Worm (Caenorhabditis elegans) whole organism, L4 larva: ENCODE results near the gene F56D1.1.

ENCODE experiments used
- D1046.2 ChIP-seq: fragments of 200-800 bp; sonication (Bioruptor generic); IDR thresholded peaks from 2 replicates; pipeline ENCODE4 v1.3.6; 2022; ENCODE audit warnings: missing genetic modification characterization, missing compliant biosample characterization
- F49E8.2 ChIP-seq: sonication (generic microtip); optimal IDR thresholded peaks from 2 replicates; lab custom pipeline; 2016; ENCODE audit warnings: missing compliant biosample characterization, mild to moderate bottlenecking, missing genetic modification characterization, borderline replicate concordance
- Y5F2A.4 ChIP-seq: fragments of 200-800 bp; sonication (Bioruptor generic); optimal IDR thresholded peaks from 2 replicates; lab custom pipeline; 2018; ENCODE audit warnings: mild to moderate bottlenecking, missing genetic modification characterization, missing compliant biosample characterization
- aha-1 ChIP-seq: fragments of 150-350 bp; peaks from one replicate; lab custom pipeline; 2014; ENCODE audit warnings: missing biosample characterization, missing genetic modification characterization
- arid-1 ChIP-seq: fragments of 200-800 bp; sonication (Bioruptor generic); conservative IDR thresholded peaks from 2 replicates; pipeline ENCODE4 v1.3.6; 2022; ENCODE audit warnings: missing genetic modification reagents, missing genetic modification characterization, missing compliant biosample characterization
- ceh-20 ChIP-seq: fragments of 200-800 bp; sonication (Bioruptor generic); IDR thresholded peaks from 2 replicates; pipeline ENCODE4 v1.3.6; 2022; ENCODE audit warnings: missing genetic modification reagents, missing genetic modification characterization, missing compliant biosample characterization
- ceh-28 ChIP-seq: fragments of 150-350 bp; optimal IDR thresholded peaks from 2 replicates; lab custom pipeline; 2014; ENCODE audit warnings: missing biosample characterization, missing genetic modification reagents, missing genetic modification characterization
- ceh-32 ChIP-seq: sonication (generic microtip); optimal IDR thresholded peaks from 2 replicates; lab custom pipeline; 2016; ENCODE audit warnings: mild to moderate bottlenecking, missing genetic modification characterization, missing compliant biosample characterization; ENCODE audit not compliant: poor library complexity
- ceh-44 ChIP-seq: fragments of 200-800 bp; sonication (Bioruptor generic); IDR thresholded peaks from 2 replicates; pipeline ENCODE4 v1.3.6; 2022; ENCODE audit warnings: missing genetic modification reagents, missing genetic modification characterization, missing compliant biosample characterization
- ceh-62 ChIP-seq: sonication (generic microtip); optimal IDR thresholded peaks from 2 replicates; lab custom pipeline; 2017; ENCODE audit warnings: missing biosample characterization, missing genetic modification characterization
- ceh-82 ChIP-seq: sonication (generic microtip); optimal IDR thresholded peaks from 2 replicates; lab custom pipeline; 2017; ENCODE audit warnings: missing biosample characterization, missing genetic modification characterization
- ctbp-1 ChIP-seq: fragments of 200-800 bp; sonication (Bioruptor generic); IDR thresholded peaks from 2 replicates; pipeline ENCODE4 v1.3.6; 2022; ENCODE audit warnings: missing genetic modification reagents, missing genetic modification characterization, missing compliant biosample characterization
- daf-16 ChIP-seq, 3 experiments: sonication (generic microtip); optimal IDR thresholded peaks; 2 replicates each; lab custom pipeline; 2016 to 2017; ENCODE audit warnings: missing genetic modification characterization in 3 of 3, missing genetic modification reagents in 3 of 3, mild to moderate bottlenecking in 2 of 3, missing compliant biosample characterization in 2 of 3, missing biosample characterization in 1 of 3, moderate library complexity in 1 of 3
- daf-8 ChIP-seq: fragments of 200-800 bp; sonication (Bioruptor generic); IDR thresholded peaks from 2 replicates; pipeline ENCODE4 v1.3.6; 2022; ENCODE audit warnings: missing genetic modification characterization, missing compliant biosample characterization
- dve-1 ChIP-seq: sonication (generic microtip); optimal IDR thresholded peaks from 2 replicates; lab custom pipeline; 2017; ENCODE audit warnings: antibody characterized with exemption, mild to moderate bottlenecking, missing genetic modification characterization, missing compliant biosample characterization; ENCODE audit not compliant: insufficient read depth
- egl-27 ChIP-seq: sonication (generic microtip); optimal IDR thresholded peaks from 3 replicates; lab custom pipeline; 2017; ENCODE audit warnings: missing biosample characterization, missing genetic modification reagents, missing genetic modification characterization
- egl-43 ChIP-seq: fragments of 200-800 bp; sonication (Bioruptor generic); IDR thresholded peaks from 2 replicates; pipeline ENCODE4 v1.3.6; 2022; ENCODE audit warnings: missing genetic modification reagents, missing genetic modification characterization, missing compliant biosample characterization
- gei-8 ChIP-seq: fragments of 200-800 bp; sonication (Bioruptor generic); optimal IDR thresholded peaks from 2 replicates; lab custom pipeline; 2018; ENCODE audit warnings: mild to moderate bottlenecking, missing genetic modification characterization, missing compliant biosample characterization
- hmg-1.1 ChIP-seq: fragments of 200-800 bp; sonication (Bioruptor generic); IDR thresholded peaks from 2 replicates; pipeline ENCODE4 v1.3.6; 2022; ENCODE audit warnings: missing genetic modification reagents, missing genetic modification characterization, missing compliant biosample characterization
- jun-1 ChIP-seq: fragments of 150-350 bp; optimal IDR thresholded peaks from 2 replicates; lab custom pipeline; 2014; ENCODE audit warnings: missing biosample characterization, missing genetic modification reagents, missing genetic modification characterization
- lim-7 ChIP-seq: fragments of 200-800 bp; sonication (Bioruptor generic); IDR thresholded peaks from 2 replicates; pipeline ENCODE4 v1.3.6; 2022; ENCODE audit warnings: missing genetic modification characterization, missing compliant biosample characterization
- lin-1 ChIP-seq: fragments of 200-800 bp; sonication (Bioruptor generic); IDR thresholded peaks from 2 replicates; pipeline ENCODE4 v1.3.6; 2022; ENCODE audit warnings: missing genetic modification reagents, missing genetic modification characterization, missing compliant biosample characterization
- lin-13 ChIP-seq: fragments of 150-350 bp; optimal IDR thresholded peaks from 2 replicates; lab custom pipeline; 2014; ENCODE audit warnings: missing biosample characterization, missing genetic modification reagents, missing genetic modification characterization
- lin-15B ChIP-seq: fragments of 150-350 bp; sonication (generic microtip); optimal IDR thresholded peaks from 3 replicates; lab custom pipeline; 2014; ENCODE audit warnings: missing biosample characterization, missing genetic modification characterization
- lin-29 ChIP-seq: fragments of 200-800 bp; sonication (Bioruptor generic); IDR thresholded peaks from 2 replicates; pipeline ENCODE4 v1.3.6; 2022; ENCODE audit warnings: missing genetic modification reagents, missing genetic modification characterization, missing compliant biosample characterization
- lin-38 ChIP-seq: fragments of 200-800 bp; sonication (Bioruptor generic); IDR thresholded peaks from 2 replicates; pipeline ENCODE4 v1.3.6; 2022; ENCODE audit warnings: missing genetic modification reagents, missing genetic modification characterization, missing compliant biosample characterization
- lir-3 ChIP-seq: sonication (generic microtip); optimal IDR thresholded peaks from 2 replicates; lab custom pipeline; 2016; ENCODE audit warnings: mild to moderate bottlenecking, missing genetic modification characterization, missing compliant biosample characterization
- lsy-2 ChIP-seq, 2 experiments: fragments of 150-350 bp in 1 of 2; sonication (generic microtip) in 1 of 2; optimal IDR thresholded peaks; 2 replicates each; lab custom pipeline; 2014 to 2017; ENCODE audit warnings: missing biosample characterization in 2 of 2, missing genetic modification characterization in 2 of 2
- mdt-29 ChIP-seq: fragments of 200-800 bp; sonication (Bioruptor generic); IDR thresholded peaks from 2 replicates; pipeline ENCODE4 v1.3.6; 2022; ENCODE audit warnings: missing genetic modification reagents, missing genetic modification characterization, missing compliant biosample characterization
- mep-1 ChIP-seq: fragments of 150-350 bp; sonication (generic microtip); optimal IDR thresholded peaks from 3 replicates; lab custom pipeline; 2014; ENCODE audit warnings: missing biosample characterization, missing genetic modification characterization
- mxl-3 ChIP-seq: fragments of 200-800 bp; sonication (Bioruptor generic); optimal IDR thresholded peaks from 2 replicates; lab custom pipeline; 2018; ENCODE audit warnings: mild to moderate bottlenecking, missing genetic modification characterization, missing compliant biosample characterization
- nhr-10 ChIP-seq: fragments of 150-350 bp; optimal IDR thresholded peaks from 2 replicates; lab custom pipeline; 2014; ENCODE audit warnings: missing biosample characterization, missing genetic modification characterization
- nhr-25 ChIP-seq: sonication (generic microtip); optimal IDR thresholded peaks from 2 replicates; lab custom pipeline; 2017; ENCODE audit warnings: missing genetic modification characterization, mild to moderate bottlenecking, missing compliant biosample characterization, antibody characterized with exemption, moderate library complexity, borderline replicate concordance; ENCODE audit not compliant: insufficient read depth
- nhr-41 ChIP-seq: fragments of 200-800 bp; sonication (Bioruptor generic); IDR thresholded peaks from 2 replicates; pipeline ENCODE4 v1.3.6; 2022; ENCODE audit warnings: missing genetic modification reagents, missing genetic modification characterization, missing compliant biosample characterization
- nhr-6 ChIP-seq: fragments of 150-350 bp; optimal IDR thresholded peaks from 2 replicates; lab custom pipeline; 2014; ENCODE audit warnings: missing biosample characterization, missing genetic modification characterization
- nhr-76 ChIP-seq: fragments of 150-350 bp; optimal IDR thresholded peaks from 2 replicates; lab custom pipeline; 2014; ENCODE audit warnings: missing biosample characterization, missing genetic modification characterization
- php-3 ChIP-seq: fragments of 200-800 bp; sonication (Bioruptor generic); IDR thresholded peaks from 2 replicates; pipeline ENCODE4 v1.3.6; 2022; ENCODE audit warnings: missing genetic modification reagents, missing genetic modification characterization, missing compliant biosample characterization
- sdz-12 ChIP-seq: fragments of 200-800 bp; sonication (Bioruptor generic); optimal IDR thresholded peaks from 2 replicates; lab custom pipeline; 2018; ENCODE audit warnings: mild to moderate bottlenecking, missing genetic modification characterization, missing compliant biosample characterization
- spr-1 ChIP-seq: sonication (generic microtip); optimal IDR thresholded peaks from 2 replicates; lab custom pipeline; 2016; ENCODE audit warnings: mild to moderate bottlenecking, missing genetic modification characterization, missing compliant biosample characterization
- tra-1 ChIP-seq: fragments of 200-800 bp; sonication (Bioruptor generic); IDR thresholded peaks from 2 replicates; pipeline ENCODE4 v1.3.6; 2022; ENCODE audit warnings: missing genetic modification reagents, missing genetic modification characterization, missing compliant biosample characterization
- zfp-2 ChIP-seq: sonication (generic microtip); optimal IDR thresholded peaks from 2 replicates; lab custom pipeline; 2016; ENCODE audit warnings: mild to moderate bottlenecking, missing genetic modification characterization, missing compliant biosample characterization
- ztf-7 ChIP-seq: fragments of 150-350 bp; optimal IDR thresholded peaks from 2 replicates; lab custom pipeline; 2014; ENCODE audit warnings: missing biosample characterization, missing genetic modification characterization

The F56D1.1 gene

DNA sequence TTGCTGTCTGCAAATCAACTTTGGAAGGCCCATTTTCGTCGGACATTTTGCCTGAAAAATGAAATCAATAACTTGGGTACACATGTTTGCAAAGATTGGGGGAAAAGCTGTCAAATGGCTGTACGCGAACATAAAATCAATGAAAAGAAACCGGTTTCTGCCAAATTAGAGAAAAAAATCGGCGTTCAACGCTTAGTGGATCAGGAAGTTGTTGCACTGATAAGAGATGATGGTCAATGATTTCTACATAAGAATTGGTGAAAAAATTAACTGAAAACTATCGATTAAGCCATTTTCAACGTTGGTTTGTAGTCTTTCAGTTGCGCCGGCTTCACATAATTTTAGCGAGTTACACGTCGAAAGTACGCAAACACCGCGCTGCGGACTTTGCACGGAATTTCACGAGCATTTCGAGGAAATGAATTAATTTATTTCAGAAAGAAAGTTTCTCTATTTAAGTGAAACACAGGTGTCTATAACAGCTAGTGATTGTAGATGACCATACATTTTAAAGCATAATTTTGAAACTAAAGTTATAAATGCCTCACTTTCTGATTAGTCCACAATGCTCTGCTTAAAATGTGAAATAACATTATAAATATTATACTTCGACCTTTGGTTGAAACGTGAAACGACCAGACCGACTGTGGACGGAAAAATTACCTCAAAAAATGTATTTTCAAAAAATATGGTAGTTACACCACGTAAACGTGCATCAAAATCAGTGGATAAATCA, 48.7 kb upstream of the F56D1.1 start, which contains the start of the genes F07F6.4 and F07F6.2 (continued):
- no peak for TF ChIP-seq egl-27 (tag; lab: Kevin White, UChicago)
- TF ChIP-seq mdt-29 (GFP tag; lab: Robert Waterston, UW) = no peak
- peak in 1 of 2 experiments; percentile 64 for TF ChIP-seq lsy-2 (tag; optimal IDR thresholded peaks at IDR 0.05; lab: Kevin White, UChicago)
- no peak for TF ChIP-seq ctbp-1 (GFP tag; lab: Robert Waterston, UW)
- TF ChIP-seq Y5F2A.4 (GFP tag; lab: Kevin White, UChicago) = no peak
- TF ChIP-seq ceh-82 (tag; lab: Kevin White, UChicago) = no peak
- TF ChIP-seq nhr-10 (tag; lab: Kevin White, UChicago) = no peak
- TF ChIP-seq daf-16 (GFP tag; optimal IDR thresholded peaks at IDR 0.05; lab: Kevin White, UChicago) = no peak
- no peak for TF ChIP-seq daf-16 (tag; optimal IDR thresholded peaks at IDR 0.05; lab: Kevin White, UChicago)
- no peak for TF ChIP-seq spr-1 (tag; lab: Kevin White, UChicago)
- no peak for TF ChIP-seq gei-8 (GFP tag; lab: Kevin White, UChicago)
- TF ChIP-seq nhr-41 = no peak
- peak; percentile 15 for TF ChIP-seq nhr-6 (tag; lab: Kevin White, UChicago)
- TF ChIP-seq lir-3 (tag; lab: Kevin White, UChicago) = no peak
- no peak for TF ChIP-seq ztf-7 (tag; lab: Kevin White, UChicago)
- TF ChIP-seq mxl-3 (GFP tag; lab: Kevin White, UChicago) = peak; percentile 7
- TF ChIP-seq daf-8 (GFP tag; lab: Robert Waterston, UW) = no peak
- TF ChIP-seq tra-1 (GFP tag; lab: Robert Waterston, UW) = no peak
- no peak for TF ChIP-seq lim-7 (GFP tag; lab: Robert Waterston, UW)
- TF ChIP-seq aha-1 (tag; lab: Kevin White, UChicago) = peak; percentile 90
- TF ChIP-seq nhr-76 (tag; lab: Kevin White, UChicago) = no peak
- no peak for TF ChIP-seq lin-29
- TF ChIP-seq ceh-44 (GFP tag; lab: Robert Waterston, UW) = no peak
- TF ChIP-seq egl-43 (GFP tag; lab: Robert Waterston, UW) = no peak
- TF ChIP-seq ceh-32 (tag; lab: Kevin White, UChicago) = no peak

DNA sequence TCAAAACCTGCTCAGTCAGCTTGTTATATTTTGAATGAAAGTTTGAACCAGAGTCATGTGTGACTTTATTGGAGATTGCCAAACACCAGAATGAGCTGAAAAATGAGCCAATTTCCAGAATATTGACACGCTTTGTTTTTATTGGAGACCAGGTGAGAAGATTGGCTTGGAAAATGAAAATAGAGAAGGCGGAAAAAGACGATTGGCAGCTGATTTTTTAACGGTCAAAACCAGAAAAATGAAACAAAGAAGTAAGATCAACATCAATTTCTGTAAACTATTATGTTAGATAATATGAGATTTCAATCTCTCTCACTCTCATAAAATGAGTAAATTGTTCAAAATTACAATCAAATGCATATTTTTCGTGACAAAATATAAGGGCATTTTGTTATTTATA, 45.3 kb upstream of the F56D1.1 start, which contains the start of gene srx-114:
srx-114 (minus strand) TSS at position 101 of the 400 bp plus-strand sequence.
- TF ChIP-seq dve-1 = no peak
- TF ChIP-seq php-3 (GFP tag; lab: Robert Waterston, UW) = no peak
- TF ChIP-seq F49E8.2 = no peak
- no peak for TF ChIP-seq lin-13 (GFP tag; lab: Kevin White, UChicago)
- no peak for TF ChIP-seq ceh-62 (tag; lab: Kevin White, UChicago)
- no peak for TF ChIP-seq lsy-2 (tag; optimal IDR thresholded peaks at IDR 0.05; lab: Kevin White, UChicago)
- TF ChIP-seq ctbp-1 (GFP tag; lab: Robert Waterston, UW) = no peak
- no peak for TF ChIP-seq aha-1 (tag; lab: Kevin White, UChicago)
- TF ChIP-seq sdz-12 (GFP tag; lab: Kevin White, UChicago) = no peak
- TF ChIP-seq egl-27 (tag; lab: Kevin White, UChicago) = no peak
- no peak for TF ChIP-seq ceh-82 (tag; lab: Kevin White, UChicago)
- no peak for TF ChIP-seq ceh-20 (GFP tag; lab: Robert Waterston, UW)
- TF ChIP-seq ceh-32 (tag; lab: Kevin White, UChicago) = no peak
- TF ChIP-seq lin-38 = no peak

DNA sequence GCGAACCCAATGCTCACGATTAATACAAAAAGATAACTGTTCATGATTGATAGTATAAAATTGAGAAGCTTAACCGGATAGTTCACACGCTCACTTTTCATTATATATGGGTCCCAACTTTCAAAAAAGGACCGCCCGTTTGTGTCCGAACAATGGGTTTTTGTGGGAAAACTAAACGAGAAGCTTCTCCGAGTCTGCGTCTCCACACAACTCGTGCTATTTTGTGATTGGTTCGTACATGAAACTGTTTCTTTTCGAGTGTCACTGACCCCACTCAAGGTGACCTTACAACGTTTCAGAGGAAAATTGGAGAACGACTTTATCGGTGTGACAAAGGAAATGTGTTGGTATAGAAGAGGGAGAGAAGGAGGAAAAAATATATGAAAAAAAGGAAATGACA, 41.6 kb upstream of the F56D1.1 start, which contains the start of gene dct-5:
dct-5 (minus strand) TSS at position 101 of the 400 bp plus-strand sequence.
- TF ChIP-seq nhr-10 (tag; lab: Kevin White, UChicago) (no peak), lin-1 (GFP tag; lab: Robert Waterston, UW) (no peak)

DNA sequence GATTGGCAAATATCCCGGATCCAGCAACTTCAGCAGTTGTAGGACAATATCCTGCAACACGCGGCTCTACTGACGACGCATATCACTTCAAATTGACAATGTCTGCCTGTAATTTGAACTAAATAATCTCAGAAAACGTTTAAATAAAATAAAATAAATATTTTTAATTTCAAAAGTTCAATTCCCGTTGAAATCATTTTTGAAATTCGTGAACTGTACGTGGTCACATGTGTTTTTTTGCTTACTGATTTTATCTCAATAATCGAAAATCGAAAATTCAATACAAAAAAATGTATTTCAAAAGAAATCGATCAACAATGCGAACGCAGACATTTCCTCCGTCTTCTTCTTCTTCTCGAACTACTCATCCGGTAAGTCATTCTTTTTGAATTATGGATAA, 40.8 kb upstream of the F56D1.1 start, which contains the start of gene F07F6.1:
F07F6.1 (plus strand) TSS at position 301 of the 400 bp plus-strand sequence.
- TF ChIP-seq hmg-1.1 (GFP tag; lab: Robert Waterston, UW) (no peak), jun-1 (no peak), zfp-2 (tag; lab: Kevin White, UChicago) (no peak), lin-15B (tag; lab: Kevin White, UChicago) (no peak), mep-1 (tag; lab: Kevin White, UChicago) (no peak), lim-7 (GFP tag; lab: Robert Waterston, UW) (no peak), aha-1 (tag; lab: Kevin White, UChicago) (no peak), arid-1 (no peak), nhr-25 (tag; lab: Kevin White, UChicago) (no peak), ceh-28 (tag; lab: Kevin White, UChicago) (no peak), D1046.2 (GFP tag; lab: Robert Waterston, UW) (no peak), tra-1 (GFP tag; lab: Robert Waterston, UW) (no peak)
